Fruit fly (Drosophila melanogaster): ENCODE data around the gene CG14903.

dm6 chr3R:16608920-16609319 lies 35.4 kb upstream of the CG14903 start, which contains the start of gene NPF:
- TF ChIP-seq Dfd (GFP tag; optimal IDR thresholded peaks at IDR 0.05) (no peak), lola (GFP tag; optimal IDR thresholded peaks at IDR 0.05) (no peak), psq (GFP tag; optimal IDR thresholded peaks at IDR 0.05) (no peak), pan (optimal IDR thresholded peaks at IDR 0.05) (no peak), h (GFP tag; optimal IDR thresholded peaks at IDR 0.05) (no peak), foxo (GFP tag; optimal IDR thresholded peaks at IDR 0.05) (no peak), dmrt93B (GFP tag; optimal IDR thresholded peaks at IDR 0.05) (no peak), jim (GFP tag; optimal IDR thresholded peaks at IDR 0.05) (no peak), br (GFP tag; optimal IDR thresholded peaks at IDR 0.05) (no peak), Hr78 (GFP tag; optimal IDR thresholded peaks at IDR 0.05) (no peak), Hnf4 (GFP tag; optimal IDR thresholded peaks at IDR 0.05) (no peak), woc (GFP tag; optimal IDR thresholded peaks at IDR 0.05) (no peak), CrebA (GFP tag; optimal IDR thresholded peaks at IDR 0.05; ENCODE audit: borderline replicate concordance) (no peak)

Data from whole organism, wandering third instar larva.